Fruit fly (Drosophila melanogaster): ENCODE measurements around the gene Tif-IA.

dm6 chr2L:22249570-22250274 is at the start of gene Tif-IA:
- TF ChIP-seq CG10669 (GFP tag; optimal IDR thresholded peaks at IDR 0.05), result no peak
- no peak for TF ChIP-seq cyc (GFP tag; optimal IDR thresholded peaks at IDR 0.05)
- TF ChIP-seq CG3032 (tag; optimal IDR thresholded peaks at IDR 0.05), result no peak
- no peak for TF ChIP-seq CG8319 (GFP tag; optimal IDR thresholded peaks at IDR 0.05)
- TF ChIP-seq CG6854 (GFP tag; optimal IDR thresholded peaks at IDR 0.05), result no peak
- no peak for TF ChIP-seq fd85E (GFP tag; optimal IDR thresholded peaks at IDR 0.05)
- no peak for TF ChIP-seq Hr4 (GFP tag; optimal IDR thresholded peaks at IDR 0.05)
- no peak for TF ChIP-seq CG6808 (GFP tag; optimal IDR thresholded peaks at IDR 0.05)
- no peak for TF ChIP-seq CG7368 (GFP tag; optimal IDR thresholded peaks at IDR 0.05)
- TF ChIP-seq Smox (GFP tag; optimal IDR thresholded peaks at IDR 0.05), result no peak

Measured in whole organism, prepupa.